Worm (Caenorhabditis elegans): ENCODE data around the gene str-182.

The str-182 gene

DNA sequence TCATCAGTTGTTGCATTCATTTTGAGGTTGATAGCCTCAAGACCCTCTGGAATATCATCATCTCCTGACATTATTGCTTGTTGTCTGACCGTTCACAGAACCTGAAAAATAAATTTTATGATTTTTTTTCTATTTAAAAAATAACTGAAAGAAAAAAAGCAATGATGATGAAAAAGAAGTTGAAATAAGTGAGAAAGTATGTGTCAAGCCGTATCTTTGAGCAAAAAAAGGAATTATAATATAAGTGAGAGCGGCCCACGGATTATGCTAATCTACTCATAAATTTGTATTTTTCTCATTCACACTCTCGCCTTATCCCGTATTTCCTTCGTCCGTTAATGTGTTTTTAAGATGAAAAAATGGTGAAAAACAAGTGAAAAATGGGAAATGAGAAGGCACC is 37.0 kb upstream of the str-182 start, which contains the start of gene ric-4:
ric-4 (minus strand) TSS at position 101 of the 400 bp plus-strand sequence.
- TF ChIP-seq ceh-14 (tag; optimal IDR thresholded peaks at IDR 0.05) (no peak), dmd-4 (tag; optimal IDR thresholded peaks at IDR 0.05; ENCODE audit: borderline replicate concordance) (no peak), nfya-1 (tag; optimal IDR thresholded peaks at IDR 0.05) (no peak), pat-9 (tag; optimal IDR thresholded peaks at IDR 0.05) (no peak), ceh-18 (tag; optimal IDR thresholded peaks at IDR 0.05) (no peak), ztf-16 (tag; optimal IDR thresholded peaks at IDR 0.05) (no peak), gmeb-2 (tag; optimal IDR thresholded peaks at IDR 0.05) (no peak), tbx-7 (tag; optimal IDR thresholded peaks at IDR 0.05) (no peak), pag-3 (tag; optimal IDR thresholded peaks at IDR 0.05; ENCODE audit: borderline replicate concordance) (no peak), sox-4 (tag; optimal IDR thresholded peaks at IDR 0.05) (no peak), hlh-30 (tag; optimal IDR thresholded peaks at IDR 0.05; ENCODE audit: insufficient read depth) (no peak), dve-1 (tag; optimal IDR thresholded peaks at IDR 0.05) (no peak), syd-9 (tag; optimal IDR thresholded peaks at IDR 0.05) (no peak), rnt-1 (tag; optimal IDR thresholded peaks at IDR 0.05) (no peak), ets-4 (tag; optimal IDR thresholded peaks at IDR 0.05) (no peak)

DNA sequence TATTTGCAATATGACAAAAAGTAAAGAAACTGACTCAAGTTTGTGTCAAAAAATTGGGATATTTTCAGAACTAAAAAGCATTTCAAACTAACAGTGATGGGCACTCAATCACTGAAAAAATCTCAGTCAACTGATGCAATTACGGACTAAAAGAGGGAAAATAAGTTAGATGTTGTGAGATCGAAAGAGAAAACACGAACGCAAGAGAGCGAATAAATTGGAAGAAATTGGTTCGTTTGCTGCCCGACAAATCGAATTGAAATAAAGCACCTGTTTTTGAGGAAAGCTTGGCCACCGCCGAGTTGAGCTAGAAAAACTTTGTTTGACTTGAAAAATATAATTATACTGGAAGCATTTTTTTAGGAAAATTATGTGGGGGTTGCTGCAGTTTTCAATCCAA is 32.8 kb upstream of the str-182 start:
- TF ChIP-seq ceh-31 (tag; optimal IDR thresholded peaks at IDR 0.05): no peak
- TF ChIP-seq T23F11.4 (GFP tag; optimal IDR thresholded peaks at IDR 0.05): no peak
- peak; percentile 73 for TF ChIP-seq unc-42 (tag; optimal IDR thresholded peaks at IDR 0.05)

DNA sequence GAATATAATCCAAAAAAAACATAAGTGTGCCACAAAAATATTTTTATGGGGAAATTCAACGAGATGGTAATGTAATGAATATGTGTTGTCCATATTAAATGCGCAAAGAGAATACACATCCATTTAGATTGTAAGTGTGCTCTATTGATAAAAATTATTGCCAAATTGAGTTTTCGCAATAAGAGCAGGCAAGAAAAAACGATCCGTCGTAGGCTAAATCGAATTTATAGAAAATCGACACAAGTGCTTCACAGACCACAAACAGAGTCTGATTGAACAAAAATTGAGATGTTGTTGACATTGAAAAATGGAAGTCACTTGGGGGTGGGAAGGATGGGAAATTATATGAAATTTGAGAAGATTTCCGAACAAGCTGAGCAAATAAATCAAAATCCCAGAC is 31.8 kb upstream of the str-182 start:
- TF ChIP-seq unc-42 (tag; optimal IDR thresholded peaks at IDR 0.05) (peak; percentile 66), ceh-19 (GFP tag; optimal IDR thresholded peaks at IDR 0.05) (peak; percentile 31), sox-2 (GFP tag; IDR thresholded peaks at IDR 0.05) (no peak), ztf-16 (tag; optimal IDR thresholded peaks at IDR 0.05) (no peak), pax-1 (tag; optimal IDR thresholded peaks at IDR 0.05) (no peak), gmeb-2 (tag; optimal IDR thresholded peaks at IDR 0.05) (no peak)

DNA sequence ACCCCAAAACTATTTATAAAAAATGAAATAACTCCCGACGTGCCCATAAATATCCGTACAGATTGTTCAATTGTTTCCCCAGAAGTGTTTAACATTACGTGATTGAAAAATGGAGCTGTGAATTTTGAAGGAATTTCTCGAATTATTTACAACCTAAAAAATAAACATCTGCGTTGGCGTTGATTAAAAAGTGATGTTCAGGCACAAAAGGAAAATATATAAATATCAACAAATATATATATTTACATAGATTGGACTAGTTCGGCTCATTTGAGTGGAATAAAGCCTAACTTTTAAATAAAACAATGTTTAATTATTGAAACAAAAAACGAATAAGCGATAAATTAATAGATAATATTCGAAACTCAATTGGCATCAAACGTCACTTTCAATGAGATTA is 27.2 kb upstream of the str-182 start, which contains the start of gene sri-18:
sri-18 (minus strand) TSS at position 101 of the 400 bp plus-strand sequence.
- TF ChIP-seq pros-1 (tag; optimal IDR thresholded peaks at IDR 0.05): no peak
- TF ChIP-seq mec-3 (tag; optimal IDR thresholded peaks at IDR 0.05; ENCODE audit: borderline replicate concordance): no peak
- no peak for TF ChIP-seq syd-9 (tag; optimal IDR thresholded peaks at IDR 0.05)
- TF ChIP-seq madf-2 (tag; optimal IDR thresholded peaks at IDR 0.05): no peak
- TF ChIP-seq ttx-3 (tag; optimal IDR thresholded peaks at IDR 0.05): no peak
- TF ChIP-seq hlh-13 (GFP tag; optimal IDR thresholded peaks at IDR 0.05): no peak

DNA sequence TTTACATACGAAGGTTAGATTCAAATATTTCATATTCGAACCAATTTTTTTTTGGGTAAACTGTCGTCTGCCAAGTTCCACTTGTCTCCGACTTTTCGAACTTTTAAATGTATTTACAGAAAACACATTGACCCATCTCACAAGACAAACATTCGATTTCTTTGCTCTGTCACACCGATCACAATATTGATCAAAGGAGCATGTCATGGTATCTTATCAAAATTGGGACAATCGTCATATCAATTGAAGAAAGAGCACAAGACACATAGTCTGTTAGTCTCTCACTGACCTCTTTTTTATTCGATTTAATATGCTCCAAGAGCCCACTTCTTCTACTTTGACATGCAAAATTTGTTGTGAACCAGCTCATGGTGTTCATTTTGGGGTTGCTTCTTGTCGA is 22.8 kb upstream of the str-182 start, which contains the start of gene nhr-232:
nhr-232 (plus strand) TSS at position 121 of the 400 bp plus-strand sequence.
- TF ChIP-seq nhr-11 (tag; optimal IDR thresholded peaks at IDR 0.05) (no peak), elt-2 (tag; optimal IDR thresholded peaks at IDR 0.05) (peak; percentile 62), ahr-1 (tag; optimal IDR thresholded peaks at IDR 0.05) (no peak)

DNA sequence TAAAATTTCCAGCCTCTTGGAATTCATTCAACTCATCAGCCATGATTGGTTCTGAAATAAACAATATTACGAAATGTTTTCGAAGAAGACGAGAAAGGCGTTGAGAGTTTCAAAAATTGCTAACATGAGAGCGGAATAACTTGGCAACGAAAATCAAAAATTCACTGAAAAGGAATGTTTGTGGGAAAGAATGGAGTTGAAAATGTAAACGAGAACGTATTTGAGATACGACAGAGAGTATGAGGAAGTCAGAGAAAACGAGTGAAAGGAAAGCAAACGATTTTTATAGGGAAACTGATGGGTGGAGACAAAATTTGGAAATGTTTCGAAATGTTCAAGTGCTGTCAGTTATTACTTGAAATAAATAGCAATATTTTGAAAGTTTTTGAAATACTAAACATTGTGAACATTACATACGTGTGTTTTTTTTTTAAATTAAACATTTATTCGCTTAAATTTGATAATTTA is 21.8 kb upstream of the str-182 start, which contains the start of gene rop-1:
rop-1 (minus strand) TSS at position 51 of the 468 bp plus-strand sequence.
- TF ChIP-seq pha-4 (tag; optimal IDR thresholded peaks at IDR 0.05) (no peak), C38D4.7 (GFP tag; optimal IDR thresholded peaks at IDR 0.05) (no peak), hlh-15 (tag; optimal IDR thresholded peaks at IDR 0.05) (no peak)

Data from whole organism, late embryonic.